Fruit fly (Drosophila melanogaster): ENCODE measurements around the gene twy.

The twy gene

dm6 chr3L:11772608-11773017 lies 20.5 kb downstream of the twy start (continued):
- TF ChIP-seq vfl (GFP tag; optimal IDR thresholded peaks at IDR 0.05), result no peak
- no peak for TF ChIP-seq CG13624 (GFP tag; optimal IDR thresholded peaks at IDR 0.05)
- TF ChIP-seq wor (GFP tag; IDR thresholded peaks at IDR 0.05), result no peak
- peak; percentile 9 for TF ChIP-seq kah (GFP tag; optimal IDR thresholded peaks at IDR 0.05)
- no peak for TF ChIP-seq CG13123 (GFP tag; optimal IDR thresholded peaks at IDR 0.05)
- no peak for TF ChIP-seq zfh2 (GFP tag; optimal IDR thresholded peaks at IDR 0.05)
- no peak for TF ChIP-seq pb (GFP tag; optimal IDR thresholded peaks at IDR 0.05)
- no peak for TF ChIP-seq CG2875 (GFP tag; optimal IDR thresholded peaks at IDR 0.05)
- no peak for TF ChIP-seq CG1603 (tag; optimal IDR thresholded peaks at IDR 0.05)
- TF ChIP-seq CG30403 (GFP tag; optimal IDR thresholded peaks at IDR 0.05), result no peak
- TF ChIP-seq CG9609 (GFP tag; optimal IDR thresholded peaks at IDR 0.05), result no peak
- no peak for TF ChIP-seq MBD-R2 (GFP tag; IDR thresholded peaks at IDR 0.05)
- TF ChIP-seq Gsc (GFP tag; IDR thresholded peaks at IDR 0.05), result no peak
- TF ChIP-seq hkb (optimal IDR thresholded peaks at IDR 0.05), result no peak
- TF ChIP-seq hkb (GFP tag; IDR thresholded peaks at IDR 0.05), result no peak
- TF ChIP-seq trh (GFP tag; optimal IDR thresholded peaks at IDR 0.05), result no peak
- no peak for TF ChIP-seq Ravus (GFP tag; IDR thresholded peaks at IDR 0.05)
- TF ChIP-seq kni (GFP tag; optimal IDR thresholded peaks at IDR 0.05), result no peak
- TF ChIP-seq nmo (GFP tag; optimal IDR thresholded peaks at IDR 0.05), result no peak
- TF ChIP-seq hbn (GFP tag; IDR thresholded peaks at IDR 0.05; ENCODE audit: partially characterized antibody), result no peak
- no peak for TF ChIP-seq da (GFP tag; optimal IDR thresholded peaks at IDR 0.05)
- peak; percentile 97 for TF ChIP-seq sug (tag; optimal IDR thresholded peaks at IDR 0.05)
- TF ChIP-seq sqz (GFP tag; optimal IDR thresholded peaks at IDR 0.05), result no peak
- no peak for TF ChIP-seq CG10654 (GFP tag; optimal IDR thresholded peaks at IDR 0.05)
- TF ChIP-seq sc (optimal IDR thresholded peaks at IDR 0.05), result no peak
- TF ChIP-seq sc (GFP tag; optimal IDR thresholded peaks at IDR 0.05), result no peak
- peak; percentile 87; the same call in 3 of the 4 replicates for TF ChIP-seq chinmo (GFP tag; IDR thresholded peaks at IDR 0.05; ENCODE audit: partially characterized antibody)
- no peak for TF ChIP-seq CHES-1-like (GFP tag; optimal IDR thresholded peaks at IDR 0.05)
- no peak for TF ChIP-seq CG15269 (tag; optimal IDR thresholded peaks at IDR 0.05)
- TF ChIP-seq slbo (GFP tag; IDR thresholded peaks at IDR 0.05), result no peak
- no peak for TF ChIP-seq Eip74EF (GFP tag; optimal IDR thresholded peaks at IDR 0.05)
- no peak for TF ChIP-seq CG2712 (tag; optimal IDR thresholded peaks at IDR 0.05)
- TF ChIP-seq BtbVII (GFP tag; optimal IDR thresholded peaks at IDR 0.05), result no peak
- no peak for TF ChIP-seq lola (GFP tag; optimal IDR thresholded peaks at IDR 0.05)
- no peak for TF ChIP-seq CG13894 (tag; optimal IDR thresholded peaks at IDR 0.05)
- no peak for TF ChIP-seq repo (GFP tag; optimal IDR thresholded peaks at IDR 0.05)
- no peak for TF ChIP-seq tgo (GFP tag; IDR thresholded peaks at IDR 0.05)
- TF ChIP-seq bowl (GFP tag; IDR thresholded peaks at IDR 0.05), result no peak
- TF ChIP-seq CG12104 (GFP tag; optimal IDR thresholded peaks at IDR 0.05), result no peak
- no peak for TF ChIP-seq klu (GFP tag; IDR thresholded peaks at IDR 0.05)
- no peak for TF ChIP-seq Taf1 (GFP tag; IDR thresholded peaks at IDR 0.05)
- TF ChIP-seq mld (GFP tag; IDR thresholded peaks at IDR 0.05; ENCODE audit: partially characterized antibody), result no peak
- TF ChIP-seq scrt (GFP tag; optimal IDR thresholded peaks at IDR 0.05), result no peak
- TF ChIP-seq C15 (GFP tag; IDR thresholded peaks at IDR 0.05), result no peak
- no peak for TF ChIP-seq HLH54F (GFP tag; optimal IDR thresholded peaks at IDR 0.05)
- TF ChIP-seq CG9215 (GFP tag; IDR thresholded peaks at IDR 0.05), result no peak
- no peak for TF ChIP-seq prd (optimal IDR thresholded peaks at IDR 0.05)
- TF ChIP-seq prd (GFP tag; IDR thresholded peaks at IDR 0.05), result no peak
- no peak for TF ChIP-seq Lhr (GFP tag; optimal IDR thresholded peaks at IDR 0.05)
- no peak for TF ChIP-seq Abd-B (GFP tag; optimal IDR thresholded peaks at IDR 0.05)
- no peak; the same call in 1 of the 2 replicates for TF ChIP-seq Ptx1 (GFP tag; IDR thresholded peaks at IDR 0.05)
- TF ChIP-seq BEAF-32 (GFP tag; optimal IDR thresholded peaks at IDR 0.05), result no peak
- TF ChIP-seq danr (GFP tag; IDR thresholded peaks at IDR 0.05), result no peak
